Fruit fly (Drosophila melanogaster): Measurements from ENCODE around the gene Strump.

Strump gene

dm6 chr3L:16145931-16146538, 24.2 kb downstream of the Strump start (continued):
- TF ChIP-seq chinmo (GFP tag; IDR thresholded peaks at IDR 0.05; ENCODE audit: partially characterized antibody) (peak; percentile 84; the same call in 2 of the 4 replicates), fd102C (GFP tag; optimal IDR thresholded peaks at IDR 0.05) (no peak), mirr (GFP tag; optimal IDR thresholded peaks at IDR 0.05) (peak; percentile 1), Chrac-16 (GFP tag; optimal IDR thresholded peaks at IDR 0.05) (no peak), ham (GFP tag; IDR thresholded peaks at IDR 0.05) (no peak), CG4730 (GFP tag; IDR thresholded peaks at IDR 0.05) (no peak), NC2α (GFP tag; optimal IDR thresholded peaks at IDR 0.05) (no peak), D19B (GFP tag; optimal IDR thresholded peaks at IDR 0.05) (no peak), CHES-1-like (GFP tag; optimal IDR thresholded peaks at IDR 0.05) (no peak), seq (GFP tag; IDR thresholded peaks at IDR 0.05) (0 out of 2 replicates have a peak, but pooled peaks have one; percentile 9), Sox102F (GFP tag; optimal IDR thresholded peaks at IDR 0.05) (no peak), CoRest (tag; optimal IDR thresholded peaks at IDR 0.05) (no peak), exex (tag; optimal IDR thresholded peaks at IDR 0.05) (peak; percentile 60), btn (GFP tag; optimal IDR thresholded peaks at IDR 0.05) (no peak), croc (GFP tag; conservative IDR thresholded peaks at IDR 0.05) (no peak), CG5245 (GFP tag; optimal IDR thresholded peaks at IDR 0.05) (no peak), CG8359 (GFP tag; optimal IDR thresholded peaks at IDR 0.05; ENCODE audit: borderline replicate concordance) (no peak), CG18011 (GFP tag; optimal IDR thresholded peaks at IDR 0.05) (no peak), Taf1 (GFP tag; IDR thresholded peaks at IDR 0.05) (no peak), cg (GFP tag; optimal IDR thresholded peaks at IDR 0.05) (peak; percentile 40), yki (optimal IDR thresholded peaks at IDR 0.05) (no peak)

dm6 chr3L:16146539-16146934, 24.7 kb downstream of the Strump start:
- TF ChIP-seq CG17802 (tag; optimal IDR thresholded peaks at IDR 0.05) (no peak), Deaf1 (tag; optimal IDR thresholded peaks at IDR 0.05) (peak; percentile 1), CG11456 (GFP tag; IDR thresholded peaks at IDR 0.05) (no peak), CG1602 (GFP tag; optimal IDR thresholded peaks at IDR 0.05) (no peak), NfI (GFP tag; optimal IDR thresholded peaks at IDR 0.05) (peak; percentile 43), CG6689 (GFP tag; IDR thresholded peaks at IDR 0.05) (no peak; the same call in none of the 2 replicates), CG11723 (GFP tag; optimal IDR thresholded peaks at IDR 0.05) (no peak), PHDP (tag; optimal IDR thresholded peaks at IDR 0.05) (peak; percentile 56), CoRest (tag; optimal IDR thresholded peaks at IDR 0.05) (peak; percentile 44), CG9727 (GFP tag; optimal IDR thresholded peaks at IDR 0.05) (peak; percentile 50), al (GFP tag; IDR thresholded peaks at IDR 0.05) (peak; percentile 63), ato (GFP tag; IDR thresholded peaks at IDR 0.05; ENCODE audit: partially characterized antibody) (no peak), Hr78 (GFP tag; optimal IDR thresholded peaks at IDR 0.05) (no peak), CG31441 (GFP tag; IDR thresholded peaks at IDR 0.05) (peak; percentile 34; the same call in 1 of the 2 replicates), grau (tag; optimal IDR thresholded peaks at IDR 0.05) (peak; percentile 91), Ada2b (GFP tag; IDR thresholded peaks at IDR 0.05) (peak; percentile 31; the same call in 1 of the 2 replicates), da (GFP tag; optimal IDR thresholded peaks at IDR 0.05) (no peak), Nf-YB (GFP tag; optimal IDR thresholded peaks at IDR 0.05) (no peak), dpn (GFP tag; optimal IDR thresholded peaks at IDR 0.05) (peak in 1 of 2 experiments; percentile 0), Asciz (GFP tag; optimal IDR thresholded peaks at IDR 0.05) (peak; percentile 7), CG11695 (GFP tag; IDR thresholded peaks at IDR 0.05) (peak; percentile 62; the same call in 1 of the 3 replicates), CG1603 (tag; optimal IDR thresholded peaks at IDR 0.05) (no peak), Taf1 (GFP tag; IDR thresholded peaks at IDR 0.05) (0 out of 2 replicates have a peak, but pooled peaks have one; percentile 28), usp (GFP tag; optimal IDR thresholded peaks at IDR 0.05) (no peak), CG7372 (GFP tag; IDR thresholded peaks at IDR 0.05) (0 out of 2 replicates have a peak, but pooled peaks have one; percentile 25), CG15269 (tag; optimal IDR thresholded peaks at IDR 0.05) (peak; percentile 62), CG7786 (GFP tag; optimal IDR thresholded peaks at IDR 0.05) (no peak), CG13894 (tag; optimal IDR thresholded peaks at IDR 0.05) (peak; percentile 45), CG17385 (GFP tag; optimal IDR thresholded peaks at IDR 0.05) (peak; percentile 21), org-1 (GFP tag; optimal IDR thresholded peaks at IDR 0.05) (no peak), CG11247 (GFP tag; IDR thresholded peaks at IDR 0.05) (no peak)
